Worm (Caenorhabditis elegans) whole organism, L4 larva: ENCODE data around the gene rnf-121.

ENCODE experiments used
- F10B5.3 ChIP-seq: sonication (generic microtip); optimal IDR thresholded peaks from 2 replicates; lab custom pipeline; 2016; ENCODE audit warnings: mild to moderate bottlenecking, missing genetic modification characterization, missing compliant biosample characterization
- F37D6.2 ChIP-seq: sonication (generic microtip); optimal IDR thresholded peaks from 2 replicates; lab custom pipeline; 2016; ENCODE audit warnings: mild to moderate bottlenecking, missing genetic modification characterization, missing compliant biosample characterization
- F49E8.2 ChIP-seq: sonication (generic microtip); optimal IDR thresholded peaks from 2 replicates; lab custom pipeline; 2016; ENCODE audit warnings: missing compliant biosample characterization, mild to moderate bottlenecking, missing genetic modification characterization, borderline replicate concordance
- T20F7.1 ChIP-seq: fragments of 200-800 bp; sonication (Bioruptor generic); optimal IDR thresholded peaks from 2 replicates; lab custom pipeline; 2018; ENCODE audit warnings: mild to moderate bottlenecking, missing genetic modification characterization, missing compliant biosample characterization
- Y75B8A.6 ChIP-seq: fragments of 200-800 bp; sonication (Bioruptor generic); IDR thresholded peaks from 2 replicates; pipeline ENCODE4 v1.3.6; 2022; ENCODE audit warnings: missing genetic modification reagents, missing genetic modification characterization, missing compliant biosample characterization
- ZK546.5 ChIP-seq, 2 experiments: sonication (generic microtip); optimal IDR thresholded peaks; 2 replicates each; lab custom pipeline; 2017; ENCODE audit warnings: missing biosample characterization in 2 of 2, missing genetic modification characterization in 2 of 2
- aha-1 ChIP-seq: fragments of 150-350 bp; peaks from one replicate; lab custom pipeline; 2014; ENCODE audit warnings: missing biosample characterization, missing genetic modification characterization
- aly-2 ChIP-seq: sonication (generic microtip); optimal IDR thresholded peaks from 2 replicates; lab custom pipeline; 2018; ENCODE audit warnings: missing biosample characterization, missing genetic modification characterization
- arid-1 ChIP-seq: fragments of 200-800 bp; sonication (Bioruptor generic); conservative IDR thresholded peaks from 2 replicates; pipeline ENCODE4 v1.3.6; 2022; ENCODE audit warnings: missing genetic modification reagents, missing genetic modification characterization, missing compliant biosample characterization
- attf-4 ChIP-seq: sonication (generic microtip); optimal IDR thresholded peaks from 3 replicates; lab custom pipeline; 2017; ENCODE audit warnings: missing biosample characterization, missing genetic modification characterization
- ceh-28 ChIP-seq: fragments of 150-350 bp; optimal IDR thresholded peaks from 2 replicates; lab custom pipeline; 2014; ENCODE audit warnings: missing biosample characterization, missing genetic modification reagents, missing genetic modification characterization
- ceh-44 ChIP-seq: fragments of 200-800 bp; sonication (Bioruptor generic); IDR thresholded peaks from 2 replicates; pipeline ENCODE4 v1.3.6; 2022; ENCODE audit warnings: missing genetic modification reagents, missing genetic modification characterization, missing compliant biosample characterization
- ceh-62 ChIP-seq: sonication (generic microtip); optimal IDR thresholded peaks from 2 replicates; lab custom pipeline; 2017; ENCODE audit warnings: missing biosample characterization, missing genetic modification characterization
- ces-1 ChIP-seq: fragments of 150-350 bp; sonication (generic microtip); optimal IDR thresholded peaks from 4 replicates; lab custom pipeline; 2014; ENCODE audit warnings: missing biosample characterization, missing genetic modification reagents, missing genetic modification characterization
- cey-2 ChIP-seq: sonication (generic microtip); optimal IDR thresholded peaks from 3 replicates; lab custom pipeline; 2017; ENCODE audit warnings: missing genetic modification characterization, mild to moderate bottlenecking, missing compliant biosample characterization, antibody characterized with exemption, borderline replicate concordance; ENCODE audit not compliant: insufficient read depth
- ctbp-1 ChIP-seq: fragments of 200-800 bp; sonication (Bioruptor generic); IDR thresholded peaks from 2 replicates; pipeline ENCODE4 v1.3.6; 2022; ENCODE audit warnings: missing genetic modification reagents, missing genetic modification characterization, missing compliant biosample characterization
- daf-16 ChIP-seq, 3 experiments: sonication (generic microtip); optimal IDR thresholded peaks; 2 replicates each; lab custom pipeline; 2016 to 2017; ENCODE audit warnings: missing genetic modification characterization in 3 of 3, missing genetic modification reagents in 3 of 3, mild to moderate bottlenecking in 2 of 3, missing compliant biosample characterization in 2 of 3, missing biosample characterization in 1 of 3, moderate library complexity in 1 of 3
- daf-19 ChIP-seq: fragments of 200-800 bp; sonication (Bioruptor generic); conservative IDR thresholded peaks from 2 replicates; pipeline ENCODE4 v1.3.6; 2022; ENCODE audit warnings: missing genetic modification characterization, missing compliant biosample characterization
- daf-8 ChIP-seq: fragments of 200-800 bp; sonication (Bioruptor generic); IDR thresholded peaks from 2 replicates; pipeline ENCODE4 v1.3.6; 2022; ENCODE audit warnings: missing genetic modification characterization, missing compliant biosample characterization
- dmd-6 ChIP-seq: fragments of 200-800 bp; sonication (Bioruptor generic); IDR thresholded peaks from 2 replicates; pipeline ENCODE4 v1.3.6; 2022; ENCODE audit warnings: missing genetic modification reagents, missing genetic modification characterization, missing compliant biosample characterization
- dmd-8 ChIP-seq: fragments of 200-800 bp; sonication (Bioruptor generic); IDR thresholded peaks from 2 replicates; pipeline ENCODE4 v1.3.6; 2022; ENCODE audit warnings: missing genetic modification characterization, missing compliant biosample characterization
- fkh-10 ChIP-seq: fragments of 150-350 bp; optimal IDR thresholded peaks from 2 replicates; lab custom pipeline; 2014; ENCODE audit warnings: missing biosample characterization, missing genetic modification reagents, missing genetic modification characterization
- gei-8 ChIP-seq: fragments of 200-800 bp; sonication (Bioruptor generic); optimal IDR thresholded peaks from 2 replicates; lab custom pipeline; 2018; ENCODE audit warnings: mild to moderate bottlenecking, missing genetic modification characterization, missing compliant biosample characterization
- hif-1 ChIP-seq, 2 experiments: sonication (generic microtip); optimal IDR thresholded peaks; 2 replicates each; lab custom pipeline; 2016 to 2017; ENCODE audit warnings: missing compliant biosample characterization in 2 of 2, missing genetic modification characterization in 2 of 2, missing genetic modification reagents in 2 of 2, missing genotype in 2 of 2, mild to moderate bottlenecking in 1 of 2
- hlh-11 ChIP-seq: fragments of 200-800 bp; sonication (Bioruptor generic); optimal IDR thresholded peaks from 2 replicates; lab custom pipeline; 2018; ENCODE audit warnings: mild to moderate bottlenecking, missing genetic modification characterization, missing compliant biosample characterization
- hlh-30 ChIP-seq: sonication (generic microtip); optimal IDR thresholded peaks from 2 replicates; lab custom pipeline; 2017; ENCODE audit warnings: antibody characterized with exemption, mild to moderate bottlenecking, missing genetic modification characterization, missing compliant biosample characterization; ENCODE audit not compliant: insufficient read depth
- lin-1 ChIP-seq: fragments of 200-800 bp; sonication (Bioruptor generic); IDR thresholded peaks from 2 replicates; pipeline ENCODE4 v1.3.6; 2022; ENCODE audit warnings: missing genetic modification reagents, missing genetic modification characterization, missing compliant biosample characterization
- lin-13 ChIP-seq: fragments of 150-350 bp; optimal IDR thresholded peaks from 2 replicates; lab custom pipeline; 2014; ENCODE audit warnings: missing biosample characterization, missing genetic modification reagents, missing genetic modification characterization
- lin-38 ChIP-seq: fragments of 200-800 bp; sonication (Bioruptor generic); IDR thresholded peaks from 2 replicates; pipeline ENCODE4 v1.3.6; 2022; ENCODE audit warnings: missing genetic modification reagents, missing genetic modification characterization, missing compliant biosample characterization
- lir-3 ChIP-seq: sonication (generic microtip); optimal IDR thresholded peaks from 2 replicates; lab custom pipeline; 2016; ENCODE audit warnings: mild to moderate bottlenecking, missing genetic modification characterization, missing compliant biosample characterization
- lsy-2 ChIP-seq, 2 experiments: fragments of 150-350 bp in 1 of 2; sonication (generic microtip) in 1 of 2; optimal IDR thresholded peaks; 2 replicates each; lab custom pipeline; 2014 to 2017; ENCODE audit warnings: missing biosample characterization in 2 of 2, missing genetic modification characterization in 2 of 2
- mdl-1 ChIP-seq, 2 experiments: fragments of 150-350 bp in 1 of 2; sonication (generic microtip) in 1 of 2; optimal IDR thresholded peaks; 2 replicates each; lab custom pipeline; 2014 to 2017; ENCODE audit warnings: missing biosample characterization in 2 of 2, missing genetic modification characterization in 2 of 2
- mes-2 ChIP-seq: sonication (generic microtip); optimal IDR thresholded peaks from 2 replicates; lab custom pipeline; 2016; ENCODE audit warnings: missing genotype, mild to moderate bottlenecking, missing genetic modification characterization, missing compliant biosample characterization; ENCODE audit not compliant: poor library complexity, severe bottlenecking
- nhr-10 ChIP-seq: fragments of 150-350 bp; optimal IDR thresholded peaks from 2 replicates; lab custom pipeline; 2014; ENCODE audit warnings: missing biosample characterization, missing genetic modification characterization
- nhr-102 ChIP-seq: sonication (generic microtip); optimal IDR thresholded peaks from 2 replicates; lab custom pipeline; 2016; ENCODE audit warnings: mild to moderate bottlenecking, missing genetic modification characterization, moderate library complexity, missing compliant biosample characterization
- nhr-42 ChIP-seq: fragments of 200-800 bp; sonication (Bioruptor generic); IDR thresholded peaks from 2 replicates; pipeline ENCODE4 v1.3.6; 2022; ENCODE audit warnings: missing genetic modification characterization, missing compliant biosample characterization
- nhr-6 ChIP-seq: fragments of 150-350 bp; optimal IDR thresholded peaks from 2 replicates; lab custom pipeline; 2014; ENCODE audit warnings: missing biosample characterization, missing genetic modification characterization
- nhr-76 ChIP-seq: fragments of 150-350 bp; optimal IDR thresholded peaks from 2 replicates; lab custom pipeline; 2014; ENCODE audit warnings: missing biosample characterization, missing genetic modification characterization
- saeg-2 ChIP-seq: fragments of 200-800 bp; sonication (Bioruptor generic); IDR thresholded peaks from 2 replicates; pipeline ENCODE4 v1.3.6; 2022; ENCODE audit warnings: missing genetic modification reagents, missing genetic modification characterization, missing compliant biosample characterization
- sdz-12 ChIP-seq: fragments of 200-800 bp; sonication (Bioruptor generic); optimal IDR thresholded peaks from 2 replicates; lab custom pipeline; 2018; ENCODE audit warnings: mild to moderate bottlenecking, missing genetic modification characterization, missing compliant biosample characterization
- set-16 ChIP-seq: fragments of 200-800 bp; sonication (Bioruptor generic); IDR thresholded peaks from 2 replicates; pipeline ENCODE4 v1.3.6; 2022; ENCODE audit warnings: missing genetic modification reagents, missing genetic modification characterization, missing compliant biosample characterization
- skn-1 ChIP-seq: fragments of 150-350 bp; optimal IDR thresholded peaks from 2 replicates; lab custom pipeline; 2014; ENCODE audit warnings: missing biosample characterization, missing genetic modification characterization
- snpc-4 ChIP-seq: fragments of 150-350 bp; optimal IDR thresholded peaks from 2 replicates; lab custom pipeline; 2014; ENCODE audit warnings: missing biosample characterization, missing genetic modification characterization
- unc-130 ChIP-seq: sonication (generic microtip); optimal IDR thresholded peaks from 2 replicates; lab custom pipeline; 2016; ENCODE audit warnings: missing genetic modification reagents, missing genetic modification characterization, missing compliant biosample characterization
- unc-39 ChIP-seq: sonication (generic microtip); optimal IDR thresholded peaks from 2 replicates; lab custom pipeline; 2017; ENCODE audit warnings: missing biosample characterization, missing genetic modification characterization
- unc-62 ChIP-seq, 3 experiments: fragments of 150-350 bp in 1 of 3; sonication (generic microtip); optimal IDR thresholded peaks in 2 of 3; peaks in 1 of 3; 1 replicate in 1 of 3; 2 replicates in 2 of 3; lab custom pipeline; 2014 to 2017; ENCODE audit warnings: missing biosample characterization in 3 of 3, missing genetic modification characterization in 3 of 3, missing genetic modification reagents in 3 of 3, missing genotype in 1 of 3
- vab-7 ChIP-seq: fragments of 200-800 bp; sonication (Bioruptor generic); IDR thresholded peaks from 2 replicates; pipeline ENCODE4 v1.3.6; 2022; ENCODE audit warnings: missing genetic modification reagents, missing genetic modification characterization, missing compliant biosample characterization
- zag-1 ChIP-seq: fragments of 150-350 bp; optimal IDR thresholded peaks from 2 replicates; lab custom pipeline; 2014; ENCODE audit warnings: missing biosample characterization, missing genetic modification characterization
- ztf-11 ChIP-seq: fragments of 150-350 bp; optimal IDR thresholded peaks from 2 replicates; lab custom pipeline; 2014; ENCODE audit warnings: missing biosample characterization, missing genetic modification characterization

The rnf-121 gene

DNA sequence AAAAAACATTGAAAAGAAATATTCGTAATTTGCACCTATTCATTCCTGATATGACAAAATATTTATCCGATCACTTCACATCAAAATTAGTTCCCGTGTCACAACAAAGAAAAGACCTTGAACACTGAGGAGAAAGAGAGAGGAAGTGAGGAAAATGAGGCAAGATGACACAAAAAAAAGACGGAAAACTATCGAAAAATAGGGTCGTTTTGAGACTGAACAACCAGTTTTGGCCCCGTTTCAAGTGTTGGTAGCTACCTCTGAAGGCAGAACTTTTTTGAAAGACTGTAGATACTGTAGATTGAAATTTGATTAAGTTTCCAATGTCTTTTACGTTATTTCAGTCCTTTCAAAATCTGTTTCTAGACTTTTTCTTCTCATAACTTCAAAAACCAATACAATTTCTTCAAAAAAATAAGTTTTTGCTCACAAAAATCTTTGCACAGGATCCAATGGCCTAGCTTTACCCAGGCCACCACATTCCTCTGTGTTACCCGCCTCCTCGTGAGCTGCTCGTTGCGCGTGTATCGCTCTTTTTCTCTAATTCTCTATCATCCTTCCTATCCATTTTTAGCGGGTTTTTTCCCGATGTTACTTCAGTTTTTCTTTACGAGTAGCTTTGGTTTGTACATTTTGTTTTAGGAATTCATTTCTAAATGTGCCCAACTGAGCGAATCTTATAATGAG lies 25.7 kb upstream of the rnf-121 start (continued):
- TF ChIP-seq lin-1 (GFP tag; lab: Robert Waterston, UW) = no peak
- TF ChIP-seq dmd-6 = 0 out of 2 replicates have a peak, but pooled peaks have one; percentile 9
- TF ChIP-seq mes-2 (tag; lab: Kevin White, UChicago) = peak; percentile 86
- no peak for TF ChIP-seq attf-4 (tag; lab: Kevin White, UChicago)
- TF ChIP-seq hlh-30 (tag; lab: Kevin White, UChicago) = peak; percentile 95
- TF ChIP-seq saeg-2 = no peak
- TF ChIP-seq F37D6.2 (tag; lab: Kevin White, UChicago) = no peak
- peak; percentile 30; the same call in 1 of the 2 replicates for TF ChIP-seq lin-38 (GFP tag; lab: Robert Waterston, UW)
- TF ChIP-seq ces-1 (GFP tag; lab: Kevin White, UChicago) = no peak
- TF ChIP-seq unc-62 (GFP tag; optimal IDR thresholded peaks at IDR 0.05 in 1 of 2; lab: Kevin White, UChicago) = no peak
- TF ChIP-seq unc-62 (tag; optimal IDR thresholded peaks at IDR 0.05; lab: Kevin White, UChicago) = no peak
- no peak for TF ChIP-seq ctbp-1 (GFP tag; lab: Robert Waterston, UW)
- TF ChIP-seq gei-8 (GFP tag; lab: Kevin White, UChicago) = no peak
- no peak for TF ChIP-seq ceh-44 (GFP tag; lab: Robert Waterston, UW)
- no peak for TF ChIP-seq zag-1 (tag; lab: Kevin White, UChicago)
- TF ChIP-seq ztf-11 (tag; lab: Kevin White, UChicago) = no peak
- TF ChIP-seq arid-1 (GFP tag; lab: Robert Waterston, UW) = no peak
- no peak for TF ChIP-seq nhr-42 (GFP tag; lab: Robert Waterston, UW)
- TF ChIP-seq sdz-12 = no peak
- peak; percentile 12 for TF ChIP-seq fkh-10 (GFP tag; lab: Kevin White, UChicago)
- no peak for TF ChIP-seq nhr-102 (tag; lab: Kevin White, UChicago)
- TF ChIP-seq nhr-6 = peak; percentile 45
- peak; percentile 80 to 91 for TF ChIP-seq mdl-1 (tag; optimal IDR thresholded peaks at IDR 0.05; lab: Kevin White, UChicago)
- TF ChIP-seq nhr-10 (tag; lab: Kevin White, UChicago) = no peak
- TF ChIP-seq aly-2 (tag; lab: Kevin White, UChicago) = no peak
- peak; percentile 25 for TF ChIP-seq hlh-11
- TF ChIP-seq snpc-4 (tag; lab: Kevin White, UChicago) = no peak
- TF ChIP-seq F49E8.2 (tag; lab: Kevin White, UChicago) = no peak
- TF ChIP-seq unc-130 (GFP tag; lab: Kevin White, UChicago) = peak; percentile 45
- TF ChIP-seq ZK546.5 (tag; optimal IDR thresholded peaks at IDR 0.05; lab: Kevin White, UChicago) = no peak
- TF ChIP-seq daf-19 (GFP tag; lab: Robert Waterston, UW) = no peak
- TF ChIP-seq lsy-2 (tag; optimal IDR thresholded peaks at IDR 0.05; lab: Kevin White, UChicago) = peak; percentile 49 to 82
- TF ChIP-seq set-16 (GFP tag; lab: Robert Waterston, UW) = no peak
- TF ChIP-seq daf-16 (GFP tag; optimal IDR thresholded peaks at IDR 0.05; lab: Kevin White, UChicago) = no peak
- TF ChIP-seq daf-16 (tag; optimal IDR thresholded peaks at IDR 0.05; lab: Kevin White, UChicago) = no peak
- no peak for TF ChIP-seq lir-3
- TF ChIP-seq lin-13 (GFP tag; lab: Kevin White, UChicago) = no peak
- TF ChIP-seq unc-39 = no peak
- peak; percentile 87 for TF ChIP-seq aha-1 (tag; lab: Kevin White, UChicago)
- TF ChIP-seq T20F7.1 = no peak
- TF ChIP-seq Y75B8A.6 (GFP tag; lab: Robert Waterston, UW) = no peak
- TF ChIP-seq dmd-8 = no peak
- TF ChIP-seq cey-2 = no peak
- TF ChIP-seq hif-1 (tag; optimal IDR thresholded peaks at IDR 0.05; lab: Kevin White, UChicago) = peak in 1 of 2 experiments; percentile 67
- no peak for TF ChIP-seq ceh-28 (tag; lab: Kevin White, UChicago)
- TF ChIP-seq skn-1 (tag; lab: Kevin White, UChicago) = no peak
- no peak for TF ChIP-seq daf-8 (GFP tag; lab: Robert Waterston, UW)
- TF ChIP-seq F10B5.3 (tag; lab: Kevin White, UChicago) = no peak
- no peak for TF ChIP-seq ceh-62 (tag; lab: Kevin White, UChicago)
- TF ChIP-seq vab-7 (GFP tag; lab: Robert Waterston, UW) = no peak
- TF ChIP-seq nhr-76 (tag; lab: Kevin White, UChicago) = no peak
